Fruit fly (Drosophila melanogaster) whole organism, prepupa: ENCODE results near the gene CG42237.

Source experiments
- Blimp-1 ChIP-seq: fragments of 200-800 bp; sonication (Bioruptor generic); optimal IDR thresholded peaks from 3 replicates; lab custom pipeline; 2017; ENCODE audit warnings: missing biosample characterization, missing genetic modification characterization, mild to moderate bottlenecking, moderate library complexity, missing genetic modification reagents
- CG10631 ChIP-seq: fragments of 200-800 bp; sonication (Bioruptor generic); optimal IDR thresholded peaks from 2 replicates; lab custom pipeline; 2016; ENCODE audit warnings: missing biosample characterization, missing genetic modification characterization
- CG10669 ChIP-seq: fragments of 200-800 bp; sonication (Bioruptor generic); optimal IDR thresholded peaks from 3 replicates; lab custom pipeline; 2018; ENCODE audit warnings: missing biosample characterization, mild to moderate bottlenecking, missing genetic modification characterization, moderate library complexity
- CG11294 ChIP-seq: fragments of 200-800 bp; sonication (Bioruptor generic); IDR thresholded peaks from 2 replicates; pipeline ENCODE4 v1.3.6; 2022; ENCODE audit warnings: missing biosample characterization, missing genetic modification characterization
- CG11762 ChIP-seq: fragments of 200-800 bp; sonication (Bioruptor generic); optimal IDR thresholded peaks from 3 replicates; lab custom pipeline; 2016; ENCODE audit warnings: missing biosample characterization, missing genetic modification characterization; ENCODE audit not compliant: insufficient read depth
- CG11902 ChIP-seq: fragments of 200-800 bp; sonication (Bioruptor generic); optimal IDR thresholded peaks from 3 replicates; lab custom pipeline; 2016; ENCODE audit warnings: missing biosample characterization, missing genetic modification characterization
- CG15336 ChIP-seq: fragments of 200-800 bp; sonication (Bioruptor generic); IDR thresholded peaks from 2 replicates; pipeline ENCODE4 v1.3.6; 2022; ENCODE audit warnings: missing biosample characterization, missing genetic modification characterization
- CG16779 ChIP-seq: fragments of 200-800 bp; sonication (Bioruptor generic); optimal IDR thresholded peaks from 3 replicates; lab custom pipeline; 2017; ENCODE audit warnings: missing biosample characterization, mild to moderate bottlenecking, missing genetic modification characterization
- CG3032 ChIP-seq: fragments of 200-800 bp; optimal IDR thresholded peaks from 2 replicates; lab custom pipeline; 2019; ENCODE audit warnings: missing biosample characterization, mild to moderate bottlenecking, missing genetic modification characterization, moderate library complexity
- CG31627 ChIP-seq: fragments of 200-800 bp; sonication (Bioruptor generic); optimal IDR thresholded peaks from 3 replicates; lab custom pipeline; 2016; ENCODE audit warnings: missing biosample characterization, missing genetic modification characterization
- CG32006 ChIP-seq: fragments of 200-800 bp; sonication (Bioruptor generic); optimal IDR thresholded peaks from 3 replicates; lab custom pipeline; 2017; ENCODE audit warnings: missing biosample characterization, mild to moderate bottlenecking, missing genetic modification characterization
- CG34406 ChIP-seq: fragments of 200-800 bp; sonication (Bioruptor generic); optimal IDR thresholded peaks from 3 replicates; lab custom pipeline; 2016; ENCODE audit warnings: missing biosample characterization, missing genetic modification characterization
- CG3919 ChIP-seq: fragments of 200-800 bp; sonication (Bioruptor generic); optimal IDR thresholded peaks from 3 replicates; lab custom pipeline; 2016; ENCODE audit warnings: missing biosample characterization, missing genetic modification characterization
- CG6163 ChIP-seq: fragments of 200-800 bp; sonication (Bioruptor generic); IDR thresholded peaks from 3 replicates; pipeline ENCODE4 v1.3.6; 2022; ENCODE audit warnings: missing biosample characterization, missing genetic modification characterization
- CG6276 ChIP-seq: fragments of 200-800 bp; sonication (Bioruptor generic); optimal IDR thresholded peaks from 2 replicates; lab custom pipeline; 2017; ENCODE audit warnings: missing biosample characterization, mild to moderate bottlenecking, missing genetic modification characterization
- CG6792 ChIP-seq: fragments of 200-800 bp; sonication (Bioruptor generic); optimal IDR thresholded peaks from 3 replicates; lab custom pipeline; 2016; ENCODE audit warnings: missing biosample characterization, missing genetic modification characterization
- CG6808 ChIP-seq: fragments of 200-800 bp; sonication (Bioruptor generic); optimal IDR thresholded peaks from 3 replicates; lab custom pipeline; 2017; ENCODE audit warnings: missing biosample characterization, missing genetic modification characterization, mild to moderate bottlenecking, moderate library complexity, missing genetic modification reagents
- CG6854 ChIP-seq: fragments of 200-800 bp; sonication (Bioruptor generic); optimal IDR thresholded peaks from 2 replicates; lab custom pipeline; 2017; ENCODE audit warnings: missing biosample characterization, mild to moderate bottlenecking, missing genetic modification characterization
- CG7368 ChIP-seq: fragments of 200-800 bp; sonication (Bioruptor generic); optimal IDR thresholded peaks from 3 replicates; lab custom pipeline; 2016; ENCODE audit warnings: missing biosample characterization, missing genetic modification characterization
- CG8119 ChIP-seq: fragments of 200-800 bp; sonication (Bioruptor generic); IDR thresholded peaks from 3 replicates; pipeline ENCODE4 v1.3.6; 2022; ENCODE audit warnings: missing biosample characterization, missing genetic modification characterization
- CG8319 ChIP-seq: fragments of 200-800 bp; sonication (Bioruptor generic); optimal IDR thresholded peaks from 3 replicates; lab custom pipeline; 2016; ENCODE audit warnings: missing biosample characterization, missing genetic modification characterization
- CG8632 ChIP-seq: fragments of 200-800 bp; sonication (Bioruptor generic); optimal IDR thresholded peaks from 3 replicates; lab custom pipeline; 2016; ENCODE audit warnings: missing biosample characterization, missing genetic modification characterization
- CG9139 ChIP-seq: fragments of 200-800 bp; sonication (Bioruptor generic); optimal IDR thresholded peaks from 3 replicates; lab custom pipeline; 2017; ENCODE audit warnings: missing biosample characterization, mild to moderate bottlenecking, missing genetic modification characterization
- Eip75B ChIP-seq: fragments of 200-800 bp; sonication (Bioruptor generic); optimal IDR thresholded peaks from 3 replicates; lab custom pipeline; 2016; ENCODE audit warnings: missing biosample characterization, missing genetic modification characterization
- Eip78C ChIP-seq: fragments of 200-800 bp; sonication (Bioruptor generic); peaks from one replicate; lab custom pipeline; 2016; ENCODE audit warnings: missing biosample characterization, missing genetic modification characterization
- Eip93F ChIP-seq: fragments of 200-800 bp; sonication (Bioruptor generic); optimal IDR thresholded peaks from 2 replicates; lab custom pipeline; 2016; ENCODE audit warnings: missing biosample characterization, mild to moderate bottlenecking, missing genetic modification characterization
- Ets96B ChIP-seq: fragments of 200-800 bp; optimal IDR thresholded peaks from 2 replicates; lab custom pipeline; 2019; ENCODE audit warnings: missing biosample characterization, mild to moderate bottlenecking, missing genetic modification characterization, moderate library complexity
- Gug ChIP-seq: fragments of 200-800 bp; sonication (Bioruptor generic); IDR thresholded peaks from 2 replicates; pipeline ENCODE4 v1.3.6; 2022; ENCODE audit warnings: missing biosample characterization, missing genetic modification characterization
- Hr39 ChIP-seq: fragments of 200-800 bp; sonication (Bioruptor generic); optimal IDR thresholded peaks from 2 replicates; lab custom pipeline; 2016; ENCODE audit warnings: missing biosample characterization, missing genetic modification characterization
- Hr4 ChIP-seq: fragments of 200-800 bp; sonication (Bioruptor generic); optimal IDR thresholded peaks from 3 replicates; lab custom pipeline; 2016; ENCODE audit warnings: missing biosample characterization, missing genetic modification characterization
- Lpt ChIP-seq: fragments of 200-800 bp; sonication (Bioruptor generic); optimal IDR thresholded peaks from 3 replicates; lab custom pipeline; 2016; ENCODE audit warnings: missing biosample characterization, missing genetic modification characterization
- Met ChIP-seq: fragments of 200-800 bp; sonication (Bioruptor generic); optimal IDR thresholded peaks from 3 replicates; lab custom pipeline; 2016; ENCODE audit warnings: missing biosample characterization, missing genetic modification characterization
- OdsH ChIP-seq: fragments of 200-800 bp; sonication (Bioruptor generic); optimal IDR thresholded peaks from 3 replicates; lab custom pipeline; 2016; ENCODE audit warnings: missing biosample characterization, missing genetic modification characterization
- Smox ChIP-seq: fragments of 200-800 bp; sonication (Bioruptor generic); optimal IDR thresholded peaks from 3 replicates; lab custom pipeline; 2016; ENCODE audit warnings: missing biosample characterization, missing genetic modification characterization
- Sox14 ChIP-seq: fragments of 200-800 bp; sonication (Bioruptor generic); optimal IDR thresholded peaks from 3 replicates; lab custom pipeline; 2016; ENCODE audit warnings: missing biosample characterization, missing genetic modification characterization
- Sox15 ChIP-seq: fragments of 200-800 bp; sonication (Bioruptor generic); optimal IDR thresholded peaks from 3 replicates; lab custom pipeline; 2016; ENCODE audit warnings: missing biosample characterization, missing genetic modification characterization
- achi ChIP-seq: fragments of 200-800 bp; sonication (Bioruptor generic); optimal IDR thresholded peaks from 3 replicates; lab custom pipeline; 2016; ENCODE audit warnings: missing biosample characterization, missing genetic modification characterization
- acj6 ChIP-seq: fragments of 200-800 bp; sonication (Bioruptor generic); optimal IDR thresholded peaks from 3 replicates; lab custom pipeline; 2016; ENCODE audit warnings: missing biosample characterization, missing genetic modification characterization
- cyc ChIP-seq: fragments of 200-800 bp; sonication (Bioruptor generic); optimal IDR thresholded peaks from 3 replicates; lab custom pipeline; 2016; ENCODE audit warnings: missing biosample characterization, missing genetic modification characterization
- dac ChIP-seq: fragments of 200-800 bp; sonication (Bioruptor generic); optimal IDR thresholded peaks from 2 replicates; lab custom pipeline; 2017; ENCODE audit warnings: missing biosample characterization, mild to moderate bottlenecking, missing genetic modification characterization
- dsx ChIP-seq: fragments of 200-800 bp; optimal IDR thresholded peaks from 3 replicates; lab custom pipeline; 2019; ENCODE audit warnings: missing biosample characterization, mild to moderate bottlenecking, missing genetic modification characterization, moderate library complexity; ENCODE audit not compliant: poor library complexity, severe bottlenecking
- esn ChIP-seq: fragments of 200-800 bp; sonication (Bioruptor generic); optimal IDR thresholded peaks from 2 replicates; lab custom pipeline; 2016; ENCODE audit warnings: missing biosample characterization, mild to moderate bottlenecking, missing genetic modification characterization, moderate library complexity
- fd59A ChIP-seq: fragments of 200-800 bp; sonication (Bioruptor generic); optimal IDR thresholded peaks from 2 replicates; lab custom pipeline; 2017; ENCODE audit warnings: missing biosample characterization, mild to moderate bottlenecking, missing genetic modification characterization, missing genetic modification reagents
- fd85E ChIP-seq: fragments of 200-800 bp; sonication (Bioruptor generic); optimal IDR thresholded peaks from 3 replicates; lab custom pipeline; 2016; ENCODE audit warnings: missing biosample characterization, missing genetic modification characterization
- fkh ChIP-seq: fragments of 200-800 bp; sonication (Bioruptor generic); optimal IDR thresholded peaks from 3 replicates; lab custom pipeline; 2017; ENCODE audit warnings: missing biosample characterization, mild to moderate bottlenecking, missing genetic modification characterization, moderate library complexity
- lz ChIP-seq: fragments of 200-800 bp; sonication (Bioruptor generic); optimal IDR thresholded peaks from 3 replicates; lab custom pipeline; 2016; ENCODE audit warnings: missing biosample characterization, missing genetic modification characterization
- pdm3 ChIP-seq: fragments of 200-800 bp; sonication (Bioruptor generic); optimal IDR thresholded peaks from 3 replicates; lab custom pipeline; 2016; ENCODE audit warnings: missing biosample characterization, missing genetic modification characterization
- salr ChIP-seq, 2 experiments: fragments of 200-800 bp; sonication (Bioruptor generic); optimal IDR thresholded peaks; 3 replicates each; lab custom pipeline; 2016 to 2018; ENCODE audit warnings: missing biosample characterization in 2 of 2, missing genetic modification characterization in 2 of 2, mild to moderate bottlenecking in 1 of 2
- ss ChIP-seq, 2 experiments: fragments of 200-800 bp; sonication (Bioruptor generic); optimal IDR thresholded peaks; 2 replicates in 1 of 2; 3 replicates in 1 of 2; lab custom pipeline; 2017 to 2018; ENCODE audit warnings: mild to moderate bottlenecking in 2 of 2, missing biosample characterization in 2 of 2, missing genetic modification characterization in 2 of 2, moderate library complexity in 1 of 2
- topi ChIP-seq: fragments of 200-800 bp; sonication (Bioruptor generic); optimal IDR thresholded peaks from 3 replicates; lab custom pipeline; 2016; ENCODE audit warnings: missing biosample characterization, missing genetic modification characterization
- vri ChIP-seq: fragments of 200-800 bp; sonication (Bioruptor generic); optimal IDR thresholded peaks from 3 replicates; lab custom pipeline; 2016; ENCODE audit warnings: missing biosample characterization, mild to moderate bottlenecking, missing genetic modification characterization

CG42237 gene

DNA sequence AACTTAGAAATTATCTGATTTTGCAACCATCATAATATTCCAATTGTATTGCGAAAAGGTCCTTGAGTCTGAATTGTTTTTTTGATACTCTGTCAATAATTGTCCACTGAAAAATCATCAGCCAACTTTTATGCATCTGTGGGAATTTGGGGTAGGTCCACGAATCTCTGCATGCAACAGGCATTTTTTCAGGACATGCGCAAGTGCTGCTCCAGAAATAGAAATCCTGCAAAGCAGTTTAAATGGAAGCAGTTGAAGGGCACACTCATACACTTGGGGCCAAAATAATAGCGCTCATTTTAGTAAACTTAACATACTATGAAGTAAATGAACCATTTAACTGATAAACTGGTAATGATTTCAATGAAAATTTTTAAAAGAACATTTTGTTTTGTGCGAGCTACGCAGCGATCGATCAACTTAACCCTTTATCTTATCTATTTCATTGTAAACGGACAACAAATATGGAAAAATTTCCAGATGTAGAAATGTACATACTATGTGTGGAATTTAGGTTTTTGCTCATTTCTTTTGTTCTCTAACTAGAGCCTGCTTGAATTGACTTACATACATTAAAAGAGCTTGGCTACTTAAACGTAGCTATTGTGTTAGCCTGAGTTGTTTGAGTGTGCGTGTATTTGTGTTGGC lies 15.4 kb downstream of the CG42237 start:
- peak; percentile 34 for TF ChIP-seq fkh (GFP tag; lab: Kevin White, UChicago)
- TF ChIP-seq pdm3 (GFP tag; lab: Kevin White, UChicago): peak; percentile 60
- TF ChIP-seq CG7368 (GFP tag; lab: Kevin White, UChicago): peak; percentile 8
- peak; percentile 59 for TF ChIP-seq topi (GFP tag; lab: Kevin White, UChicago)
- TF ChIP-seq cyc (GFP tag; lab: Kevin White, UChicago): peak; percentile 45
- peak; percentile 59 for TF ChIP-seq fd59A (GFP tag; lab: Kevin White, UChicago)
- TF ChIP-seq CG11762 (GFP tag; lab: Kevin White, UChicago): peak; percentile 13
- peak; percentile 56 for TF ChIP-seq Met (GFP tag; lab: Kevin White, UChicago)
- TF ChIP-seq achi (GFP tag; lab: Kevin White, UChicago): peak; percentile 52
- TF ChIP-seq CG31627: peak; percentile 60
- no peak for TF ChIP-seq Eip93F
- peak; percentile 66 for TF ChIP-seq CG8119 (GFP tag; lab: Robert Waterston, UW)
- peak; percentile 68 for TF ChIP-seq CG15336
- no peak for TF ChIP-seq Lpt (GFP tag; lab: Kevin White, UChicago)
- peak; percentile 61 for TF ChIP-seq Eip75B
- TF ChIP-seq CG16779 (tag; lab: Kevin White, UChicago): peak; percentile 21
- TF ChIP-seq Gug (GFP tag; lab: Robert Waterston, UW): no peak
- TF ChIP-seq OdsH: peak; percentile 55
- TF ChIP-seq lz (GFP tag; lab: Kevin White, UChicago): peak; percentile 32
- no peak for TF ChIP-seq CG11294 (GFP tag; lab: Robert Waterston, UW)
- TF ChIP-seq ss (GFP tag; optimal IDR thresholded peaks at IDR 0.05; lab: Kevin White, UChicago): peak; percentile 11 to 55
- peak; percentile 45 for TF ChIP-seq CG9139 (GFP tag; lab: Kevin White, UChicago)
- TF ChIP-seq Hr39 (GFP tag; lab: Kevin White, UChicago): peak; percentile 38
- peak; percentile 16 for TF ChIP-seq vri (GFP tag; lab: Kevin White, UChicago)
- peak; percentile 5 for TF ChIP-seq CG11902 (GFP tag; lab: Kevin White, UChicago)
- TF ChIP-seq CG10669 (GFP tag; lab: Kevin White, UChicago): peak; percentile 64
- TF ChIP-seq Hr4 (GFP tag; lab: Kevin White, UChicago): peak; percentile 70
- peak; percentile 44 for TF ChIP-seq dsx (GFP tag; lab: Kevin White, UChicago)
- no peak for TF ChIP-seq CG8319 (GFP tag; lab: Kevin White, UChicago)
- TF ChIP-seq Smox (GFP tag; lab: Kevin White, UChicago): peak; percentile 37
- TF ChIP-seq CG6163 (GFP tag; lab: Robert Waterston, UW): 0 out of 3 replicates have a peak, but pooled peaks have one; percentile 38
- peak; percentile 42 for TF ChIP-seq CG34406 (GFP tag; lab: Kevin White, UChicago)
- peak in 1 of 2 experiments; percentile 26 for TF ChIP-seq salr (GFP tag; optimal IDR thresholded peaks at IDR 0.05; lab: Kevin White, UChicago)
- TF ChIP-seq Sox15 (GFP tag; lab: Kevin White, UChicago): peak; percentile 13
- peak; percentile 58 for TF ChIP-seq CG8632 (GFP tag; lab: Kevin White, UChicago)
- TF ChIP-seq CG3919 (GFP tag; lab: Kevin White, UChicago): peak; percentile 39
- TF ChIP-seq CG6276 (GFP tag; lab: Kevin White, UChicago): peak; percentile 70
- peak; percentile 63 for TF ChIP-seq Sox14 (GFP tag; lab: Kevin White, UChicago)
- peak; percentile 47 for TF ChIP-seq CG6792 (GFP tag; lab: Kevin White, UChicago)
- TF ChIP-seq CG6808 (GFP tag; lab: Kevin White, UChicago): peak; percentile 74
- TF ChIP-seq fd85E (GFP tag; lab: Kevin White, UChicago): no peak
- TF ChIP-seq CG32006: peak; percentile 82
- TF ChIP-seq acj6 (GFP tag; lab: Kevin White, UChicago): peak; percentile 64
- peak; percentile 63 for TF ChIP-seq CG3032 (tag; lab: Kevin White, UChicago)
- peak; percentile 55 for TF ChIP-seq esn (GFP tag; lab: Kevin White, UChicago)
- no peak for TF ChIP-seq Blimp-1
- peak; percentile 65 for TF ChIP-seq Ets96B (tag; lab: Kevin White, UChicago)
- TF ChIP-seq CG6854 (GFP tag; lab: Kevin White, UChicago): no peak
- TF ChIP-seq Eip78C: peak; percentile 94
- TF ChIP-seq CG10631 (GFP tag; lab: Kevin White, UChicago): peak; percentile 49
- peak; percentile 35 for TF ChIP-seq dac
